Worm (Caenorhabditis elegans) whole organism, early embryonic: ENCODE data around the gene ZC84.6.

Source experiments
- F13C5.2 ChIP-seq: sonication (generic microtip); optimal IDR thresholded peaks from 2 replicates; lab custom pipeline; 2017; ENCODE audit warnings: mild to moderate bottlenecking, missing genetic modification characterization, inconsistent platforms, missing compliant biosample characterization
- aly-1 ChIP-seq: sonication (generic microtip); optimal IDR thresholded peaks from 2 replicates; lab custom pipeline; 2016; ENCODE audit warnings: missing genetic modification characterization, missing compliant biosample characterization
- ama-1 ChIP-seq: fragments of 150-350 bp; optimal IDR thresholded peaks from 2 replicates; lab custom pipeline; 2014
- ceh-13 ChIP-seq: fragments of 200-800 bp; sonication (Bioruptor generic); optimal IDR thresholded peaks from 2 replicates; lab custom pipeline; 2018; ENCODE audit warnings: mild to moderate bottlenecking, missing genetic modification characterization, missing compliant biosample characterization
- ets-7 ChIP-seq: sonication (generic microtip); optimal IDR thresholded peaks from 2 replicates; lab custom pipeline; 2016; ENCODE audit warnings: missing genotype, missing genetic modification characterization, missing compliant biosample characterization

DNA sequence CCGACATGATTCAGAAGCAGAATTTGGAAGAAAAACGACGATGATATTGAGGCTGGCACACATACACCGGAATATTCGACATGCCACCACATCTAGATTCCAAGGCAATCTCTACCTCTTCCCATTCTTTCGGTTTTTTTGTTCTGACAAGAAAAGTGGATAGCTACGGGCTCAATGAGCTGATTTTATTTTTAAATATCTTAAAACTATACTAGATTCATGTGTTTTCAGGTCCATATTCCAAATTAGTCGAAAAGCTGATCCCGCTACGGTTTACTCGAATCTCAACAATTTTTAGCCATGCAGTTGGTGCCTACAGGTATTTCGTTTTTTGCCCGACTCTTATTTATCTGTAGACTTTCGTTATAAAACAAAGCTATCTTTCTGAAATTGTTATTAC lies 43.2 kb upstream of the ZC84.6 start, which contains the start of gene dat-1:
- TF ChIP-seq F13C5.2 (tag; lab: Kevin White, UChicago) (no peak), aly-1 (tag; lab: Kevin White, UChicago) (no peak), ama-1 (lab: Kevin White, UChicago) (no peak), ceh-13 (GFP tag; lab: Kevin White, UChicago) (no peak), ets-7 (tag; lab: Kevin White, UChicago) (no peak)
